Fruit fly (Drosophila melanogaster) whole organism, embryonic: Measurements from ENCODE around the gene CG18302.
A peak's percentile ranks its signal among the peaks of the same experiment; 100 is the strongest.

ENCODE experiments used
- Ada2b ChIP-seq: fragments of 200-800 bp; sonication (Bioruptor generic); IDR thresholded peaks from 2 replicates; pipeline ENCODE4 v1.3.6; 2022; ENCODE audit warnings: missing biosample characterization, missing genetic modification characterization
- Bteb2 ChIP-seq: fragments of 200-800 bp; sonication (Bioruptor generic); optimal IDR thresholded peaks from 2 replicates; lab custom pipeline; 2016; ENCODE audit warnings: missing biosample characterization, missing genetic modification characterization
- CG10147 ChIP-seq: fragments of 200-800 bp; sonication (Bioruptor generic); optimal IDR thresholded peaks from 2 replicates; lab custom pipeline; 2019; ENCODE audit warnings: missing biosample characterization, mild to moderate bottlenecking, missing genetic modification characterization, moderate library complexity
- CG11723 ChIP-seq: fragments of 200-800 bp; sonication (Bioruptor generic); optimal IDR thresholded peaks from 2 replicates; lab custom pipeline; 2017; ENCODE audit warnings: missing biosample characterization, mild to moderate bottlenecking, missing genetic modification characterization
- CG12219 ChIP-seq: fragments of 200-800 bp; sonication (Bioruptor generic); optimal IDR thresholded peaks from 3 replicates; lab custom pipeline; 2018; ENCODE audit warnings: missing biosample characterization, mild to moderate bottlenecking, missing genetic modification characterization
- CG12236 ChIP-seq: fragments of 200-800 bp; sonication (Bioruptor generic); optimal IDR thresholded peaks from 2 replicates; lab custom pipeline; 2016; ENCODE audit warnings: missing biosample characterization, missing genetic modification characterization
- CG12744 ChIP-seq: fragments of 200-800 bp; sonication (Bioruptor generic); optimal IDR thresholded peaks from 2 replicates; lab custom pipeline; 2016; ENCODE audit warnings: missing biosample characterization, missing genetic modification characterization
- CG13123 ChIP-seq: fragments of 200-800 bp; sonication (Bioruptor generic); optimal IDR thresholded peaks from 2 replicates; lab custom pipeline; 2016; ENCODE audit warnings: missing biosample characterization, missing genetic modification characterization
- CG13287 ChIP-seq: fragments of 200-800 bp; sonication (Bioruptor generic); IDR thresholded peaks from 2 replicates; pipeline ENCODE4 v1.3.6; 2022; ENCODE audit warnings: missing biosample characterization, missing genetic modification characterization; ENCODE audit not compliant: partially characterized antibody
- CG13424 ChIP-seq: fragments of 200-800 bp; sonication (Bioruptor generic); optimal IDR thresholded peaks from 2 replicates; lab custom pipeline; 2019; ENCODE audit warnings: missing biosample characterization, mild to moderate bottlenecking, missing genetic modification characterization, moderate library complexity
- CG1832 ChIP-seq: fragments of 200-800 bp; sonication (Bioruptor generic); optimal IDR thresholded peaks from 2 replicates; lab custom pipeline; 2017; ENCODE audit warnings: missing biosample characterization, mild to moderate bottlenecking, missing genetic modification characterization, inconsistent platforms
- CG2120 ChIP-seq: fragments of 200-800 bp; sonication (Bioruptor generic); optimal IDR thresholded peaks from 3 replicates; lab custom pipeline; 2016; ENCODE audit warnings: missing biosample characterization, missing genetic modification characterization
- CG30403 ChIP-seq: fragments of 200-800 bp; sonication (Bioruptor generic); optimal IDR thresholded peaks from 3 replicates; lab custom pipeline; 2016; ENCODE audit warnings: missing biosample characterization, missing genetic modification characterization
- CG4328 ChIP-seq: fragments of 200-800 bp; sonication (Bioruptor generic); optimal IDR thresholded peaks from 3 replicates; lab custom pipeline; 2017; ENCODE audit warnings: missing biosample characterization, missing genetic modification reagents, missing genetic modification characterization
- CG4360 ChIP-seq: fragments of 200-800 bp; sonication (Bioruptor generic); IDR thresholded peaks from 2 replicates; pipeline ENCODE4 v1.3.6; 2022; ENCODE audit warnings: missing biosample characterization, missing genetic modification characterization
- CG4707 ChIP-seq: fragments of 200-800 bp; sonication (Bioruptor generic); optimal IDR thresholded peaks from 2 replicates; lab custom pipeline; 2018; ENCODE audit warnings: missing biosample characterization, mild to moderate bottlenecking, missing genetic modification characterization, moderate library complexity
- CG5953 ChIP-seq: fragments of 200-800 bp; sonication (Bioruptor generic); IDR thresholded peaks from 2 replicates; pipeline ENCODE4 v1.3.6; 2022; ENCODE audit warnings: missing biosample characterization, missing genetic modification characterization
- CG7786 ChIP-seq: fragments of 200-800 bp; sonication (Bioruptor generic); optimal IDR thresholded peaks from 2 replicates; lab custom pipeline; 2016; ENCODE audit warnings: missing biosample characterization, missing genetic modification characterization
- Chrac-16 ChIP-seq: fragments of 200-800 bp; sonication (Bioruptor generic); optimal IDR thresholded peaks from 3 replicates; lab custom pipeline; 2016; ENCODE audit warnings: missing biosample characterization, missing genetic modification characterization
- CkIIα-i1 ChIP-seq: fragments of 200-800 bp; sonication (Bioruptor generic); IDR thresholded peaks from 2 replicates; pipeline ENCODE4 v1.3.6; 2022; ENCODE audit warnings: missing biosample characterization, missing genetic modification characterization
- Deaf1 ChIP-seq: fragments of 200-800 bp; optimal IDR thresholded peaks from 3 replicates; lab custom pipeline; 2019; ENCODE audit warnings: missing biosample characterization, mild to moderate bottlenecking, missing genetic modification characterization, moderate library complexity
- Dll ChIP-seq: fragments of 200-800 bp; sonication (Bioruptor generic); IDR thresholded peaks from 4 replicates; pipeline ENCODE4 v1.3.6; 2022; ENCODE audit warnings: missing biosample characterization, missing genetic modification characterization; ENCODE audit not compliant: partially characterized antibody
- Doc2 ChIP-seq: fragments of 200-800 bp; sonication (Bioruptor generic); IDR thresholded peaks from 2 replicates; pipeline ENCODE4 v1.3.6; 2022; ENCODE audit warnings: missing biosample characterization, missing genetic modification characterization
- Ets97D ChIP-seq: fragments of 200-800 bp; sonication (Bioruptor generic); optimal IDR thresholded peaks from 3 replicates; lab custom pipeline; 2016; ENCODE audit warnings: missing biosample characterization, missing genetic modification characterization
- GATAe ChIP-seq: fragments of 200-800 bp; sonication (Bioruptor generic); conservative IDR thresholded peaks from 2 replicates; pipeline ENCODE4 v1.3.6; 2022; ENCODE audit warnings: missing biosample characterization, missing genetic modification characterization
- H15 ChIP-seq: fragments of 200-800 bp; sonication (Bioruptor generic); IDR thresholded peaks from 3 replicates; pipeline ENCODE4 v1.3.6; 2022; ENCODE audit warnings: missing biosample characterization, missing genetic modification characterization
- Hmx ChIP-seq: fragments of 200-800 bp; sonication (Bioruptor generic); optimal IDR thresholded peaks from 2 replicates; lab custom pipeline; 2016; ENCODE audit warnings: missing biosample characterization, missing genetic modification characterization
- Hr3 ChIP-seq: fragments of 200-800 bp; sonication (Bioruptor generic); optimal IDR thresholded peaks from 3 replicates; lab custom pipeline; 2016; ENCODE audit warnings: missing biosample characterization, missing genetic modification characterization
- Jarid2 ChIP-seq: fragments of 200-800 bp; sonication (Bioruptor generic); optimal IDR thresholded peaks from 3 replicates; lab custom pipeline; 2017; ENCODE audit warnings: mild to moderate bottlenecking, missing biosample characterization, missing genetic modification reagents, missing genetic modification characterization
- MTF-1 ChIP-seq: fragments of 200-800 bp; sonication (Bioruptor generic); optimal IDR thresholded peaks from 2 replicates; lab custom pipeline; 2018; ENCODE audit warnings: missing biosample characterization, mild to moderate bottlenecking, missing genetic modification characterization, borderline replicate concordance
- Neu2 ChIP-seq: fragments of 200-800 bp; sonication (Bioruptor generic); optimal IDR thresholded peaks from 3 replicates; lab custom pipeline; 2016; ENCODE audit warnings: missing biosample characterization, missing genetic modification characterization, borderline replicate concordance
- Pdp1 ChIP-seq, 2 experiments: fragments of 200-800 bp; sonication (Bioruptor generic); optimal IDR thresholded peaks; 3 replicates each; lab custom pipeline; 2016; ENCODE audit warnings: missing biosample characterization in 2 of 2, missing genetic modification characterization in 2 of 2, mild to moderate bottlenecking in 1 of 2, moderate library complexity in 1 of 2
- Stat92E ChIP-seq, 3 experiments: fragments of >200 bp in 2 of 3; fragments of 200-800 bp in 1 of 3; sonication (Bioruptor generic) in 1 of 3; optimal IDR thresholded peaks; 2 replicates each; lab custom pipeline; 2017 to 2019; ENCODE audit warnings: missing biosample characterization in 3 of 3, missing genetic modification characterization in 3 of 3, mild to moderate bottlenecking in 1 of 3, moderate library complexity in 1 of 3
- aop ChIP-seq: fragments of 200-800 bp; sonication (Bioruptor generic); IDR thresholded peaks from 2 replicates; pipeline ENCODE4 v1.3.6; 2022; ENCODE audit warnings: missing biosample characterization, missing genetic modification characterization
- bab2 ChIP-seq: fragments of 200-800 bp; sonication (Bioruptor generic); optimal IDR thresholded peaks from 2 replicates; lab custom pipeline; 2016; ENCODE audit warnings: missing biosample characterization, missing genetic modification characterization
- bowl ChIP-seq: fragments of 200-800 bp; sonication (Bioruptor generic); IDR thresholded peaks from 2 replicates; pipeline ENCODE4 v1.3.6; 2022; ENCODE audit warnings: missing biosample characterization, missing genetic modification characterization
- dm ChIP-seq: fragments of 200-800 bp; sonication (Bioruptor generic); optimal IDR thresholded peaks from 3 replicates; lab custom pipeline; 2016; ENCODE audit warnings: missing biosample characterization, missing genetic modification characterization
- emc ChIP-seq: fragments of 200-800 bp; sonication (Bioruptor generic); optimal IDR thresholded peaks from 2 replicates; lab custom pipeline; 2016; ENCODE audit warnings: missing biosample characterization, missing genetic modification characterization
- eyg ChIP-seq: fragments of 200-800 bp; sonication (Bioruptor generic); optimal IDR thresholded peaks from 3 replicates; lab custom pipeline; 2016; ENCODE audit warnings: missing biosample characterization, missing genetic modification characterization
- gro ChIP-seq: fragments of 200-800 bp; sonication (Bioruptor generic); optimal IDR thresholded peaks from 2 replicates; lab custom pipeline; 2016; ENCODE audit warnings: missing biosample characterization, missing genetic modification characterization
- gt ChIP-seq: fragments of 200-800 bp; sonication (Bioruptor generic); IDR thresholded peaks from 2 replicates; pipeline ENCODE4 v1.3.6; 2022; ENCODE audit warnings: missing biosample characterization, missing genetic modification characterization
- ken ChIP-seq: fragments of 200-800 bp; sonication (Bioruptor generic); IDR thresholded peaks from 3 replicates; pipeline ENCODE4 v1.3.6; 2022; ENCODE audit warnings: missing biosample characterization, missing genetic modification characterization
- lbe ChIP-seq: fragments of 200-800 bp; sonication (Bioruptor generic); optimal IDR thresholded peaks from 2 replicates; lab custom pipeline; 2016; ENCODE audit warnings: missing biosample characterization, mild to moderate bottlenecking, missing genetic modification characterization
- pros ChIP-seq: fragments of 200-800 bp; sonication (Bioruptor generic); optimal IDR thresholded peaks from 3 replicates; lab custom pipeline; 2019; ENCODE audit warnings: missing biosample characterization, mild to moderate bottlenecking, missing genetic modification characterization, moderate library complexity
- pzg ChIP-seq: fragments of 200-800 bp; sonication (Bioruptor generic); optimal IDR thresholded peaks from 3 replicates; lab custom pipeline; 2018; ENCODE audit warnings: missing biosample characterization, mild to moderate bottlenecking, missing genetic modification characterization, moderate library complexity
- sens ChIP-seq: fragments of 200-800 bp; sonication (Bioruptor generic); peaks from one replicate; lab custom pipeline; 2016; ENCODE audit warnings: missing biosample characterization, missing genetic modification characterization
- stc ChIP-seq: fragments of 200-800 bp; sonication (Bioruptor generic); IDR thresholded peaks from 2 replicates; pipeline ENCODE4 v1.3.6; 2022; ENCODE audit warnings: missing biosample characterization, missing genetic modification characterization
- sug ChIP-seq: fragments of 200-800 bp; optimal IDR thresholded peaks from 2 replicates; lab custom pipeline; 2019; ENCODE audit warnings: missing biosample characterization, mild to moderate bottlenecking, missing genetic modification characterization, moderate library complexity
- unpg ChIP-seq: fragments of 200-800 bp; sonication (Bioruptor generic); optimal IDR thresholded peaks from 3 replicates; lab custom pipeline; 2018; ENCODE audit warnings: missing biosample characterization, mild to moderate bottlenecking, missing genetic modification characterization, moderate library complexity
- vnd ChIP-seq: fragments of 200-800 bp; sonication (Bioruptor generic); IDR thresholded peaks from 3 replicates; pipeline ENCODE4 v1.3.6; 2022; ENCODE audit warnings: missing biosample characterization, missing genetic modification characterization; ENCODE audit not compliant: partially characterized antibody
- zfh1 ChIP-seq: fragments of 200-800 bp; sonication (Bioruptor generic); IDR thresholded peaks from 3 replicates; pipeline ENCODE4 v1.3.6; 2022; ENCODE audit warnings: missing biosample characterization, missing genetic modification characterization

CG18302 gene

dm6 chr2L:10519225-10519624 is 14.9 kb upstream of the CG18302 start (continued):
- TF ChIP-seq GATAe (0 out of 2 replicates have a peak, but pooled peaks have one; percentile 20), stc (GFP tag; lab: Robert Waterston, UW) (peak; percentile 70), zfh1 (peak; percentile 56; the same call in 2 of the 3 replicates), CG13424 (tag; lab: Kevin White, UChicago) (peak; percentile 57), Ada2b (GFP tag; lab: Robert Waterston, UW) (peak; percentile 58), CG4360 (no peak), vnd (GFP tag; lab: Robert Waterston, UW) (no peak), pros (no peak), CG7786 (GFP tag; lab: Kevin White, UChicago) (peak; percentile 10), H15 (GFP tag; lab: Robert Waterston, UW) (peak; percentile 69; the same call in 1 of the 3 replicates), gt (GFP tag; lab: Robert Waterston, UW) (no peak), CG13287 (GFP tag; lab: Robert Waterston, UW) (no peak), Chrac-16 (no peak), unpg (GFP tag; lab: Kevin White, UChicago) (peak; percentile 67), bab2 (GFP tag; lab: Kevin White, UChicago) (peak; percentile 27), CG30403 (GFP tag; lab: Kevin White, UChicago) (peak; percentile 64), CG5953 (GFP tag; lab: Robert Waterston, UW) (0 out of 2 replicates have a peak, but pooled peaks have one; percentile 26), CG12744 (no peak), Dll (no peak), ken (peak; percentile 65; the same call in 2 of the 3 replicates), CG4328 (no peak), lbe (peak; percentile 65), Hmx (no peak), bowl (GFP tag; lab: Robert Waterston, UW) (peak; percentile 61), sug (tag; lab: Kevin White, UChicago) (peak; percentile 30), sens (GFP tag; lab: Kevin White, UChicago) (peak; percentile 80), eyg (no peak), Jarid2 (GFP tag; lab: Kevin White, UChicago) (no peak), Deaf1 (peak; percentile 38), gro (GFP tag; lab: Kevin White, UChicago) (peak; percentile 59), MTF-1 (GFP tag; lab: Kevin White, UChicago) (no peak), pzg (GFP tag; lab: Kevin White, UChicago) (no peak), Pdp1 (GFP tag; optimal IDR thresholded peaks at IDR 0.05; lab: Kevin White, UChicago) (peak; percentile 21 to 37), CG12236 (GFP tag; lab: Kevin White, UChicago) (no peak), Bteb2 (GFP tag; lab: Kevin White, UChicago) (peak; percentile 38), Doc2 (no peak), Stat92E (GFP tag; optimal IDR thresholded peaks at IDR 0.05; lab: Kevin White, UChicago) (no peak), Neu2 (GFP tag; lab: Kevin White, UChicago) (no peak), CkIIα-i1 (no peak), CG12219 (GFP tag; lab: Kevin White, UChicago) (peak; percentile 42), CG4707 (GFP tag; lab: Kevin White, UChicago) (no peak), Ets97D (GFP tag; lab: Kevin White, UChicago) (no peak), CG10147 (GFP tag; lab: Kevin White, UChicago) (peak; percentile 45), CG11723 (GFP tag; lab: Kevin White, UChicago) (no peak), dm (no peak), aop (GFP tag; lab: Robert Waterston, UW) (no peak), CG2120 (peak; percentile 76), emc (GFP tag; lab: Kevin White, UChicago) (no peak), CG13123 (GFP tag; lab: Kevin White, UChicago) (no peak), Hr3 (GFP tag; lab: Kevin White, UChicago) (peak; percentile 36), CG1832 (GFP tag; lab: Kevin White, UChicago) (no peak)
